Worm (Caenorhabditis elegans): ENCODE data around the gene ocr-3.

DNA sequence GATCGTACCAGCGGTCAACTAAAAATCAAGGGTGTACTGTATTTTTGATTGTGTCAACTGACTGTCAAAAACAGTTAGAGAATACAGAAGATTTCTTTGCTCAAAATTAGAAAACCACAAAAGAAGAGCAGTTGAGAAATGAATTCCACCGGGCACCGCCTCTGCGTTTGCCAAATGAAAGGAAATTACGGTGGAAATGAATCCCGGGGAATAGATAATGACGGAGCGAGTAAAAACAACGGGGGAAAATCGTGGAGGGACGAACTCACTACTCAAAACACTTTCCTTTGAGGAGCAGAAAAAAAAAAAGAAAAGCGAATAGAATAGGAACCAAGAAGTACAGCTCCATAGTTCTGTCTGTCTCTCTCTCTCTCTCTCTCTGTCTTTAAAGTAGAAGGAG is 20.1 kb upstream of the ocr-3 start:
- TF ChIP-seq pha-4 (tag; optimal IDR thresholded peaks at IDR 0.05) (no peak), nhr-28 (tag; optimal IDR thresholded peaks at IDR 0.05) (no peak), snpc-4 (tag; optimal IDR thresholded peaks at IDR 0.05) (no peak), ham-2 (GFP tag; optimal IDR thresholded peaks at IDR 0.05) (no peak), nhr-12 (tag; optimal IDR thresholded peaks at IDR 0.05) (no peak), flh-1 (GFP tag; optimal IDR thresholded peaks at IDR 0.05) (no peak), lsy-2 (tag; optimal IDR thresholded peaks at IDR 0.05) (no peak), ztf-11 (tag; optimal IDR thresholded peaks at IDR 0.05) (no peak), ceh-83 (GFP tag; optimal IDR thresholded peaks at IDR 0.05) (no peak), cnd-1 (tag; optimal IDR thresholded peaks at IDR 0.05) (no peak), unc-120 (tag; optimal IDR thresholded peaks at IDR 0.05; ENCODE audit: poor library complexity, severe bottlenecking) (no peak)

Measured in whole organism, mixed stage, embryonic.